Fruit fly (Drosophila melanogaster): Measurements from ENCODE around the gene Atg8a.

Gene Atg8a

dm6 chrX:10744315-10744767 lies 23.8 kb downstream of the Atg8a start, which contains the start of gene ras (continued):
- peak; percentile 16 for TF ChIP-seq Meics (GFP tag; optimal IDR thresholded peaks at IDR 0.05)
- TF ChIP-seq Nf-YB (GFP tag; optimal IDR thresholded peaks at IDR 0.05) = no peak
- TF ChIP-seq ewg (GFP tag; optimal IDR thresholded peaks at IDR 0.05) = no peak
- TF ChIP-seq Scr (GFP tag; IDR thresholded peaks at IDR 0.05; ENCODE audit: partially characterized antibody) = no peak
- peak in 1 of 2 experiments; percentile 37 for TF ChIP-seq Trl (optimal IDR thresholded peaks at IDR 0.05)
- TF ChIP-seq Trl (GFP tag; optimal IDR thresholded peaks at IDR 0.05) = no peak
- TF ChIP-seq CG11723 (GFP tag; optimal IDR thresholded peaks at IDR 0.05) = no peak
- TF ChIP-seq Doc3 (GFP tag; IDR thresholded peaks at IDR 0.05; ENCODE audit: partially characterized antibody) = no peak
- TF ChIP-seq lab (GFP tag; optimal IDR thresholded peaks at IDR 0.05) = peak; percentile 7
- no peak for TF ChIP-seq pita (GFP tag; optimal IDR thresholded peaks at IDR 0.05)
- peak; percentile 25 for TF ChIP-seq CG5180 (GFP tag; optimal IDR thresholded peaks at IDR 0.05)
- TF ChIP-seq klu (GFP tag; IDR thresholded peaks at IDR 0.05) = 0 out of 2 replicates have a peak, but pooled peaks have one; percentile 26
- no peak for TF ChIP-seq CG3847 (GFP tag; IDR thresholded peaks at IDR 0.05)
- no peak for TF ChIP-seq CG30403 (GFP tag; optimal IDR thresholded peaks at IDR 0.05)
- peak; percentile 93 for TF ChIP-seq crol (GFP tag; IDR thresholded peaks at IDR 0.05)
- no peak for TF ChIP-seq lilli (GFP tag; optimal IDR thresholded peaks at IDR 0.05)
- TF ChIP-seq Sox102F (GFP tag; optimal IDR thresholded peaks at IDR 0.05) = no peak
- TF ChIP-seq nmo (GFP tag; optimal IDR thresholded peaks at IDR 0.05) = no peak
- no peak for TF ChIP-seq D19A (tag; optimal IDR thresholded peaks at IDR 0.05)
- peak; percentile 37 for TF ChIP-seq CG18599 (GFP tag; optimal IDR thresholded peaks at IDR 0.05)
- TF ChIP-seq Ssrp (tag; optimal IDR thresholded peaks at IDR 0.05) = no peak
- peak; percentile 39 for TF ChIP-seq zen (tag; optimal IDR thresholded peaks at IDR 0.05)
- peak; percentile 14 for TF ChIP-seq luna (GFP tag; optimal IDR thresholded peaks at IDR 0.05)
- no peak for TF ChIP-seq CG10654 (GFP tag; optimal IDR thresholded peaks at IDR 0.05)
- no peak for TF ChIP-seq tgo (GFP tag; IDR thresholded peaks at IDR 0.05)
- TF ChIP-seq Hsf (GFP tag; optimal IDR thresholded peaks at IDR 0.05) = peak; percentile 5
- peak; percentile 18 for TF ChIP-seq CG8281 (tag; optimal IDR thresholded peaks at IDR 0.05)
- no peak for TF ChIP-seq Vsx1 (GFP tag; optimal IDR thresholded peaks at IDR 0.05)
- TF ChIP-seq Oli (tag; optimal IDR thresholded peaks at IDR 0.05) = no peak
- TF ChIP-seq CG34376 (GFP tag; optimal IDR thresholded peaks at IDR 0.05) = peak; percentile 53
- peak; percentile 86 for TF ChIP-seq CG17385 (GFP tag; optimal IDR thresholded peaks at IDR 0.05)
- TF ChIP-seq CG4404 (GFP tag; IDR thresholded peaks at IDR 0.05) = no peak
- TF ChIP-seq CG8290 (GFP tag; optimal IDR thresholded peaks at IDR 0.05) = no peak
- TF ChIP-seq CG8290 (tag; optimal IDR thresholded peaks at IDR 0.05) = peak in 1 of 2 experiments; percentile 38
- no peak for TF ChIP-seq BEAF-32 (GFP tag; optimal IDR thresholded peaks at IDR 0.05)
- no peak for TF ChIP-seq CG8388 (GFP tag; optimal IDR thresholded peaks at IDR 0.05)
- TF ChIP-seq CG2875 (GFP tag; optimal IDR thresholded peaks at IDR 0.05) = no peak
- no peak for TF ChIP-seq CG4282 (GFP tag; optimal IDR thresholded peaks at IDR 0.05)
- peak in 1 of 2 experiments; percentile 34 for TF ChIP-seq Eip74EF (GFP tag; optimal IDR thresholded peaks at IDR 0.05)
- peak; percentile 19 for TF ChIP-seq Side (GFP tag; optimal IDR thresholded peaks at IDR 0.05)
- TF ChIP-seq sr (GFP tag; IDR thresholded peaks at IDR 0.05) = peak; percentile 80
- TF ChIP-seq CG6791 (GFP tag; IDR thresholded peaks at IDR 0.05; ENCODE audit: partially characterized antibody) = no peak
- TF ChIP-seq CG12071 (GFP tag; optimal IDR thresholded peaks at IDR 0.05) = no peak
- TF ChIP-seq Kr (GFP tag; optimal IDR thresholded peaks at IDR 0.05) = peak; percentile 5
- no peak for TF ChIP-seq unpg (GFP tag; optimal IDR thresholded peaks at IDR 0.05)
- no peak for TF ChIP-seq CG13424 (tag; optimal IDR thresholded peaks at IDR 0.05)
- no peak for TF ChIP-seq CG13287 (GFP tag; IDR thresholded peaks at IDR 0.05; ENCODE audit: partially characterized antibody)
- TF ChIP-seq Optix (GFP tag; IDR thresholded peaks at IDR 0.05) = no peak
- TF ChIP-seq Bteb2 (GFP tag; optimal IDR thresholded peaks at IDR 0.05) = no peak
- no peak for TF ChIP-seq Opbp (GFP tag; IDR thresholded peaks at IDR 0.05; ENCODE audit: partially characterized antibody)
